Worm (Caenorhabditis elegans) whole organism, young adult: ENCODE data around the gene cogc-4.
A peak's percentile ranks its signal among the peaks of the same experiment; 100 is the strongest.

Experiments
- F37B4.10 ChIP-seq: fragments of 200-800 bp; sonication (Bioruptor generic); IDR thresholded peaks from 2 replicates; pipeline ENCODE4 v1.3.6; 2022; ENCODE audit warnings: missing genetic modification characterization, missing compliant biosample characterization
- F39B2.1 ChIP-seq: fragments of 200-800 bp; sonication (Bioruptor generic); IDR thresholded peaks from 2 replicates; pipeline ENCODE4 v1.3.6; 2022; ENCODE audit warnings: missing genetic modification reagents, missing genetic modification characterization, missing compliant biosample characterization
- K11D2.4 ChIP-seq: fragments of 200-800 bp; sonication (Bioruptor generic); IDR thresholded peaks from 2 replicates; pipeline ENCODE4 v1.3.6; 2022; ENCODE audit warnings: missing genetic modification reagents, missing genetic modification characterization, missing compliant biosample characterization
- Y67H2A.10 ChIP-seq: fragments of 200-800 bp; sonication (Bioruptor generic); conservative IDR thresholded peaks from 2 replicates; pipeline ENCODE4 v1.3.6; 2022; ENCODE audit warnings: missing genetic modification reagents, missing genetic modification characterization, missing compliant biosample characterization
- bed-1 ChIP-seq: fragments of 200-800 bp; sonication (Bioruptor generic); IDR thresholded peaks from 2 replicates; pipeline ENCODE4 v1.3.6; 2022; ENCODE audit warnings: missing genetic modification reagents, missing genetic modification characterization, missing compliant biosample characterization
- cebp-2 ChIP-seq: fragments of 200-800 bp; sonication (Bioruptor generic); IDR thresholded peaks from 2 replicates; pipeline ENCODE4 v1.3.6; 2022; ENCODE audit warnings: missing genetic modification characterization, missing compliant biosample characterization
- ceh-100 ChIP-seq: fragments of 200-800 bp; sonication (Bioruptor generic); IDR thresholded peaks from 2 replicates; pipeline ENCODE4 v1.3.6; 2022; ENCODE audit warnings: missing genetic modification reagents, missing genetic modification characterization, missing compliant biosample characterization
- egrh-3 ChIP-seq: fragments of 200-800 bp; sonication (Bioruptor generic); IDR thresholded peaks from 2 replicates; pipeline ENCODE4 v1.3.6; 2022; ENCODE audit warnings: missing genetic modification reagents, missing genetic modification characterization, missing compliant biosample characterization
- hsf-1 ChIP-seq: fragments of 200-800 bp; sonication (Bioruptor generic); IDR thresholded peaks from 2 replicates; pipeline ENCODE4 v1.3.6; 2022; ENCODE audit warnings: missing genetic modification reagents, missing genetic modification characterization, missing compliant biosample characterization
- lag-1 ChIP-seq: fragments of 200-800 bp; sonication (Bioruptor generic); IDR thresholded peaks from 2 replicates; pipeline ENCODE4 v1.3.6; 2022; ENCODE audit warnings: missing genetic modification reagents, missing genetic modification characterization, missing compliant biosample characterization
- madf-3 ChIP-seq: fragments of 200-800 bp; sonication (Bioruptor generic); IDR thresholded peaks from 2 replicates; pipeline ENCODE4 v1.3.6; 2022; ENCODE audit warnings: missing genetic modification reagents, missing genetic modification characterization, missing compliant biosample characterization
- nfya-2 ChIP-seq: fragments of 200-800 bp; sonication (Bioruptor generic); IDR thresholded peaks from 2 replicates; pipeline ENCODE4 v1.3.6; 2022; ENCODE audit warnings: missing genetic modification reagents, missing genetic modification characterization, missing compliant biosample characterization
- nfyb-1 ChIP-seq: fragments of 200-800 bp; sonication (Bioruptor generic); IDR thresholded peaks from 2 replicates; pipeline ENCODE4 v1.3.6; 2022; ENCODE audit warnings: missing genetic modification reagents, missing genetic modification characterization, missing compliant biosample characterization
- sea-2 ChIP-seq: fragments of 200-800 bp; sonication (Bioruptor generic); IDR thresholded peaks from 2 replicates; pipeline ENCODE4 v1.3.6; 2022; ENCODE audit warnings: missing genetic modification characterization, missing compliant biosample characterization
- ztf-25 ChIP-seq: fragments of 200-800 bp; sonication (Bioruptor generic); IDR thresholded peaks from 2 replicates; pipeline ENCODE4 v1.3.6; 2022; ENCODE audit warnings: missing genetic modification reagents, missing genetic modification characterization, missing compliant biosample characterization
- ztf-28 ChIP-seq: fragments of 200-800 bp; sonication (Bioruptor generic); IDR thresholded peaks from 2 replicates; pipeline ENCODE4 v1.3.6; 2022; ENCODE audit warnings: missing genetic modification reagents, missing genetic modification characterization, missing compliant biosample characterization
- ztf-6 ChIP-seq: fragments of 200-800 bp; sonication (Bioruptor generic); IDR thresholded peaks from 2 replicates; pipeline ENCODE4 v1.3.6; 2022; ENCODE audit warnings: missing genetic modification reagents, missing genetic modification characterization, missing compliant biosample characterization

cogc-4 gene

DNA sequence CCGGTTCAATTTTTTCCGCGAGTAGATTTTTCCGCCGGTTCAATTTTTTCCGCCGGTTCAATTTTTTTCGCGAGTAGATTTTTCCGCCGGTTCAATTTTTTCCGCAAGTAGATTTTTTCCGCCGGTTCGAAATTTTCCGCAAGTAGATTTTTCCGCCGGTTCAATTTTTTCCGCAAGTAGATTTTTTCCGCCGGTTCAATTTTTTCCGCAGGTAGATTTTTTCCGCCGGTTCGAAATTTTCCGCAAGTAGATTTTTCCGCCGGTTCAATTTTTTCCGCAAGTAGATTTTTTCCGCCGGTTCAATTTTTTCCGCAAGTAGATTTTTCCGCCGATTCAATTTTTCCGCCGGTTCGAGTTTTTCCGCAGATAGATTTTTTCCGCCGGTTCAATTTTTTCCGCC, 50.0 kb downstream of the cogc-4 start:
- TF ChIP-seq sea-2 (GFP tag; lab: Robert Waterston, UW): 0 out of 2 replicates have a peak, but pooled peaks have one; percentile 24
- TF ChIP-seq nfya-2 (GFP tag; lab: Robert Waterston, UW): peak; percentile 52; the same call in 1 of the 2 replicates
- 0 out of 2 replicates have a peak, but pooled peaks have one; percentile 26 for TF ChIP-seq ztf-25
- TF ChIP-seq, all 124 proteins: peak for 3; not testable (repeated sequence) for 121

DNA sequence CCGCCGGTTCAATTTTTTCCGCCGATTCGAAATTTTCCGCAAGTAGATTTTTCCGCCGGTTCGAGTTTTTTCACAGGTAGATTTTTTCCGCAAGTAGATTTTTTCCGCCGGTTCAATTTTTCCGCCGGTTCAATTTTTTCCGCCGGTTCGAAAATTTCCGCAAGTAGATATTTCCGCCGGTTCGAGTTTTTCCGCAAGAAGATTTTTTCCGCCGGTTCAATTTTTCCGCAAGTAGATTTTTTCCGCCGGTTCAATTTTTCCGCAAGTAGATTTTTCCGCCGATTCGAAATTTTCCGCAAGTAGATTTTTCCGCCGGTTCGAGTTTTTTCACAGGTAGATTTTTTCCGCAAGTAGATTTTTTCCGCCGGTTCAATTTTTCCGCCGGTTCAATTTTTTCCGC, 50.5 kb downstream of the cogc-4 start:
- TF ChIP-seq ztf-28 (GFP tag; lab: Robert Waterston, UW) (peak; percentile 54; the same call in 1 of the 2 replicates), cebp-2 (peak; percentile 35; the same call in 1 of the 2 replicates), sea-2 (GFP tag; lab: Robert Waterston, UW) (peak; percentile 62; the same call in 1 of the 2 replicates), F39B2.1 (GFP tag; lab: Robert Waterston, UW) (0 out of 2 replicates have a peak, but pooled peaks have one; percentile 11)

DNA sequence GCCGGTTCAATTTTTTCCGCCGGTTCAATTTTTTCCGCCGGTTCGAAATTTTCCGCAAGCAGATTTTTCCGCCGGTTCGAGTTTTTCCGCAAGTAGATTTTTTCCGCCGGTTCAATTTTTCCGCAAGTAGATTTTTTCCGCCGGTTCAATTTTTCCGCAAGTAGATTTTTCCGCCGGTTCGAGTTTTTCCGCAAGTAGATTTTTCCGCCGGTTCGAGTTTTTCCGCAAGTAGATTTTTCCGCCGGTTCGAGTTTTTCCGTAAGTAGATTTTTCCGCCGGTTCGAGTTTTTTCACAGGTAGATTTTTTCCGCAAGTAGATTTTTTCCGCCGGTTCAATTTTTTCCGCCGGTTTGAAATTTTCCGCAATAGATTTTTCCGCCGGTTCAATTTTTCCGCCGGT, 51.1 kb downstream of the cogc-4 start:
- 0 out of 2 replicates have a peak, but pooled peaks have one; percentile 53 for TF ChIP-seq cebp-2
- 0 out of 2 replicates have a peak, but pooled peaks have one; percentile 19 for TF ChIP-seq egrh-3 (GFP tag; lab: Robert Waterston, UW)

DNA sequence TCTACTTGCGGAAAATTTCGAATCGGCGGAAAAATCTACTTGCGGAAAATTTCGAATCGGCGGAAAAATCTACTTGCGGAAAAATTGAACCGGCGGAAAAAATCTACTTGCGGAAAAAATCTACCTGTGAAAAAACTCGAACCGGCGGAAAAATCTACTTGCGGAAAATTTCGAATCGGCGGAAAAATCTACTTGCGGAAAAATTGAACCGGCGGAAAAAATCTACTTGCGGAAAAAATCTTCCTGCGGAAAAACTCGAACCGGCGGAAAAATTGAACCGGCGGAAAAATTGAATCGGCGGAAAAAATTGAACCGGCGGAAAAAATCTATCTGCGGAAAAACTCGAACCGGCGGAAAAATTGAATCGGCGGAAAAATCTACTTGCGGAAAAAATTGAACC, 54.5 kb downstream of the cogc-4 start:
- TF ChIP-seq ceh-100 (GFP tag; lab: Robert Waterston, UW) (0 out of 2 replicates have a peak, but pooled peaks have one; percentile 20), ztf-25 (0 out of 2 replicates have a peak, but pooled peaks have one; percentile 31), Y67H2A.10 (GFP tag; lab: Robert Waterston, UW) (0 out of 2 replicates have a peak, but pooled peaks have one; percentile 23), bed-1 (0 out of 2 replicates have a peak, but pooled peaks have one; percentile 85), nfya-2 (GFP tag; lab: Robert Waterston, UW) (peak; percentile 30; the same call in 1 of the 2 replicates), madf-3 (GFP tag; lab: Robert Waterston, UW) (peak; percentile 73; the same call in 1 of the 2 replicates), nfyb-1 (0 out of 2 replicates have a peak, but pooled peaks have one; percentile 18), sea-2 (GFP tag; lab: Robert Waterston, UW) (0 out of 2 replicates have a peak, but pooled peaks have one; percentile 63), F37B4.10 (GFP tag; lab: Robert Waterston, UW) (0 out of 2 replicates have a peak, but pooled peaks have one; percentile 79), lag-1 (GFP tag; lab: Robert Waterston, UW) (0 out of 2 replicates have a peak, but pooled peaks have one; percentile 12), hsf-1 (GFP tag; lab: Robert Waterston, UW) (peak; percentile 40; the same call in 1 of the 2 replicates), ztf-6 (GFP tag; lab: Robert Waterston, UW) (peak; percentile 68; the same call in 1 of the 2 replicates), K11D2.4 (0 out of 2 replicates have a peak, but pooled peaks have one; percentile 30), egrh-3 (GFP tag; lab: Robert Waterston, UW) (peak; percentile 48; the same call in 1 of the 2 replicates)
- TF ChIP-seq, all 124 proteins: peak for 14; not testable (repeated sequence) for 110
